Worm (Caenorhabditis elegans): ENCODE data around the gene str-19.

The str-19 gene

DNA sequence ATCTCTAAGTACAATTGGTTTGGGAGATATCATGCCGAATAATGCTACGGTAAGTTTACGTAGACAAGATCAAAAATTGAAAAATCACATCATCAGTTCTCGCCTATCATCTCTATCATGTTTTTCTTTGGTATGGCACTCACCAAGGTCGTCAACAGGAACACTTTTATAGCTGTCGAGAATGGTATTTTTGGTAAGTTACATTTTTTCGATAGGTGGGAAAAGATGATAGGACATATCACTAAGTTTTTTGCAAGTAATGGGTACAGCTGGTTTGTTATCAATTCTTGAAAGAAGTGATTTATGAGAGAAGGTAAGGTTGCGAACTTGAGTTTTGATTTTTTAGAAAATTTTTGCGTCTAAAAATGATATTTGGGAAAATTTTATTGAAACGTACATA, 36.3 kb downstream of the str-19 start:
- no peak for TF ChIP-seq ztf-11 (tag; optimal IDR thresholded peaks at IDR 0.05)
- no peak for TF ChIP-seq drap-1 (GFP tag; optimal IDR thresholded peaks at IDR 0.05)
- no peak for TF ChIP-seq sptf-1 (tag; optimal IDR thresholded peaks at IDR 0.05)
- TF ChIP-seq nhr-237 (tag; optimal IDR thresholded peaks at IDR 0.05), result no peak
- TF ChIP-seq ceh-43 (GFP tag; optimal IDR thresholded peaks at IDR 0.05), result no peak
- TF ChIP-seq elt-3 (tag; optimal IDR thresholded peaks at IDR 0.05), result no peak
- TF ChIP-seq zip-8 (tag; optimal IDR thresholded peaks at IDR 0.05), result no peak
- TF ChIP-seq snpc-4 (tag; optimal IDR thresholded peaks at IDR 0.05), result no peak
- TF ChIP-seq flh-1 (GFP tag; optimal IDR thresholded peaks at IDR 0.05), result no peak
- TF ChIP-seq mls-2 (tag; optimal IDR thresholded peaks at IDR 0.05), result no peak
- no peak for TF ChIP-seq elt-1 (tag; optimal IDR thresholded peaks at IDR 0.05; ENCODE audit: borderline replicate concordance, insufficient read depth)
- no peak for TF ChIP-seq bed-3 (GFP tag; optimal IDR thresholded peaks at IDR 0.05)

DNA sequence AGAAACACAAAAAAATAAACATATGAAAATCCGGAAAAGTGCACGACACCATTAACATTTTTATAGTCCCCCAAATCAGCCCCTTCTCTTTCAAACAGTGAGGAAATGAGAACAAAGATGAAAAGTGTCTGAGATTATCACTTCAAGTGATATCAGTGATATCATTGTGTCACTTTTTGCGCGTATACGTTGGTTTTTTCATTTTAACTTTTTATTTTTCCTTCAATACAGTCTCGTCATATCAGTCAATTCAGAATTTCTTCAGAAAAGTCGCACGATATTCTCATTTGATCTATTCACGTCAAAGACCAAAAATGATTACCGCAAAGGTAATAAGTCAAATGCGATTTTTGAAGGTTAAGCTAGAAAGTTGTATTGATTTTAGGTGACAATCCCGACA, 39.5 kb downstream of the str-19 start, which contains the start of gene twk-34:
Gene twk-34, plus strand, starts transcription at position 216 of the 400 bp plus-strand sequence.
- TF ChIP-seq mab-5 (tag; optimal IDR thresholded peaks at IDR 0.05), result no peak
- no peak for TF ChIP-seq elt-3 (tag; optimal IDR thresholded peaks at IDR 0.05)
- no peak for TF ChIP-seq sem-2 (GFP tag; optimal IDR thresholded peaks at IDR 0.05)
- TF ChIP-seq nhr-76 (tag; optimal IDR thresholded peaks at IDR 0.05), result no peak
- no peak for TF ChIP-seq drap-1 (GFP tag; optimal IDR thresholded peaks at IDR 0.05)
- no peak for TF ChIP-seq cnd-1 (tag; optimal IDR thresholded peaks at IDR 0.05)
- no peak for TF ChIP-seq blmp-1 (tag; optimal IDR thresholded peaks at IDR 0.05)
- no peak for TF ChIP-seq ceh-43 (GFP tag; optimal IDR thresholded peaks at IDR 0.05)
- no peak for TF ChIP-seq unc-62 (GFP tag; optimal IDR thresholded peaks at IDR 0.05)
- TF ChIP-seq ztf-11 (tag; optimal IDR thresholded peaks at IDR 0.05), result no peak
- TF ChIP-seq lin-13 (tag; optimal IDR thresholded peaks at IDR 0.05), result no peak
- no peak for TF ChIP-seq bed-3 (GFP tag; optimal IDR thresholded peaks at IDR 0.05)
- TF ChIP-seq unc-120 (tag; optimal IDR thresholded peaks at IDR 0.05; ENCODE audit: poor library complexity, severe bottlenecking), result no peak
- no peak for TF ChIP-seq tbx-8 (GFP tag; optimal IDR thresholded peaks at IDR 0.05)
- TF ChIP-seq zip-8 (tag; optimal IDR thresholded peaks at IDR 0.05), result no peak
- TF ChIP-seq unc-39 (tag; optimal IDR thresholded peaks at IDR 0.05), result no peak

DNA sequence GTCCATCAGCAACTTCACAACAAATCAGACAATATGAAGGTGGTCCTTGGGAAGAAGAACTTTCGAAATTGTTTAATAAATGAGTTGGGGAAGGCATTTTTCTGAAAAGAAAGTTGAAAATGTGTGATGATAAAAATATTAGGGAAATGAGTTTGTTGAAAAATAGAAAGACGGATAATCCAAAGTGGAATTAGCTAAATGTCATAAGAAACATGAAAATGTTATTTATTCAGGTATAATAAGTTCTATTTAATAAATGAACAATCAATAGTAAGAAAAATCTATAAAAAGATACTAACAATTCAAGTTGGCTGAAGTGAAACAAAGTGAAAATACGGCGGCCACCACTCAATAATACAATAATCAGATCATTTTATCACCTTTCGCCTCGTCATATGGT, 42.0 kb downstream of the str-19 start, which contains the start of gene nhr-53:
Gene nhr-53, minus strand, starts transcription at position 101 of the 400 bp plus-strand sequence.
- TF ChIP-seq elt-1 (tag; optimal IDR thresholded peaks at IDR 0.05; ENCODE audit: borderline replicate concordance, insufficient read depth) (no peak), ham-2 (GFP tag; optimal IDR thresholded peaks at IDR 0.05) (no peak), lsy-2 (tag; optimal IDR thresholded peaks at IDR 0.05) (no peak), lin-32 (GFP tag; optimal IDR thresholded peaks at IDR 0.05) (no peak), M03D4.4 (tag; optimal IDR thresholded peaks at IDR 0.05) (no peak), elt-3 (tag; optimal IDR thresholded peaks at IDR 0.05) (no peak), snpc-4 (tag; optimal IDR thresholded peaks at IDR 0.05) (no peak), drap-1 (GFP tag; optimal IDR thresholded peaks at IDR 0.05) (no peak), ztf-11 (tag; optimal IDR thresholded peaks at IDR 0.05) (no peak), unc-120 (tag; optimal IDR thresholded peaks at IDR 0.05; ENCODE audit: poor library complexity, severe bottlenecking) (no peak), unc-62 (GFP tag; optimal IDR thresholded peaks at IDR 0.05) (no peak), sem-2 (GFP tag; optimal IDR thresholded peaks at IDR 0.05) (no peak), bed-3 (GFP tag; optimal IDR thresholded peaks at IDR 0.05) (no peak), sptf-1 (tag; optimal IDR thresholded peaks at IDR 0.05) (no peak), mls-2 (tag; optimal IDR thresholded peaks at IDR 0.05) (no peak), ceh-43 (GFP tag; optimal IDR thresholded peaks at IDR 0.05) (no peak), tbx-8 (GFP tag; optimal IDR thresholded peaks at IDR 0.05) (no peak)

DNA sequence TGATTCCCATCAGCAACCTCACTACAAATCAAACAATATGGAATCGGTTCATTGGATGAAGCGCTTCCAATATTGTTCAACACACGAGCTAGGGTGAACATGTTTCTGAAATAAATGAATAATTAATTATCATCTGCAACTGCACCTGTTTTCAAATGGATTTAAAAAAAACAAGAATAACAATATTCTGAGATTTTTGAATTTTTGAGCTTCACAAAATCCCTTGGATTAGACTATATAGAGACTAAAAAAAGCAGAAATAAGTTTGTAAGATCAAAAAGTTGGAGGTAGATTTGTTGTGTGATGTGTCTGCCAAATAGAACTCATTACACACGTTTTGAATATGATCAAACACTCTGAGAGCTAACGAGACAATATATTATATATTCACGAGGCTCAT, 44.5 kb downstream of the str-19 start, which contains the start of gene nhr-199:
Gene nhr-199, minus strand, starts transcription at position 101 of the 400 bp plus-strand sequence.
- TF ChIP-seq tbx-8 (GFP tag; optimal IDR thresholded peaks at IDR 0.05) (no peak), sem-2 (GFP tag; optimal IDR thresholded peaks at IDR 0.05) (no peak), nhr-2 (tag; optimal IDR thresholded peaks at IDR 0.05) (no peak), flh-1 (GFP tag; optimal IDR thresholded peaks at IDR 0.05) (no peak), ceh-43 (GFP tag; optimal IDR thresholded peaks at IDR 0.05) (no peak), ceh-39 (tag; optimal IDR thresholded peaks at IDR 0.05) (no peak), lin-32 (GFP tag; optimal IDR thresholded peaks at IDR 0.05) (no peak), nhr-76 (tag; optimal IDR thresholded peaks at IDR 0.05) (no peak)

DNA sequence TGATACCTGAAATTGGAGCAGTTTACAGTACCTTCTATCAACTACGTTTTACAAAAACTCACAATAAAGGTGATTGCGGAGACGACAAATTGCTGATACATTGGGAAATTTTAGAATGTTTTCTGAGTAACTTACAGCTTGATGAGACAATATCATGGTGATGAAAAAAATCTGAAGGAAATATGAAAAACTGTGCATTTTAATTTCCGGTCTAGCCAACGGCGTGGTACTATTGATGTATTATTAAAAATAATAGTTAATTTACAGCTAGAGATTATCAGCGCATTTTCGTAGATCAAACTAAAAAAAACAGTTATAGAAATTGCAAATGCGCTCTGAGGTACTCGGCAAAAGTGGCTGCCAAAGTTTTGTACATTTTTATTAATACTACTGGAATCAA, 46.2 kb downstream of the str-19 start, which contains the start of gene srx-29:
Gene srx-29, minus strand, starts transcription at position 101 of the 400 bp plus-strand sequence.
- TF ChIP-seq zip-8 (tag; optimal IDR thresholded peaks at IDR 0.05), result no peak
- no peak for TF ChIP-seq ceh-43 (GFP tag; optimal IDR thresholded peaks at IDR 0.05)
- no peak for TF ChIP-seq flh-1 (GFP tag; optimal IDR thresholded peaks at IDR 0.05)
- no peak for TF ChIP-seq ztf-11 (tag; optimal IDR thresholded peaks at IDR 0.05)
- TF ChIP-seq mab-5 (tag; optimal IDR thresholded peaks at IDR 0.05), result no peak
- no peak for TF ChIP-seq nhr-237 (tag; optimal IDR thresholded peaks at IDR 0.05)
- no peak for TF ChIP-seq ces-1 (GFP tag; optimal IDR thresholded peaks at IDR 0.05)
- TF ChIP-seq lsy-2 (tag; optimal IDR thresholded peaks at IDR 0.05), result no peak
- TF ChIP-seq nhr-12 (tag; optimal IDR thresholded peaks at IDR 0.05), result no peak
- TF ChIP-seq bed-3 (GFP tag; optimal IDR thresholded peaks at IDR 0.05), result no peak
- no peak for TF ChIP-seq ham-2 (GFP tag; optimal IDR thresholded peaks at IDR 0.05)
- TF ChIP-seq lin-32 (GFP tag; optimal IDR thresholded peaks at IDR 0.05), result no peak
- no peak for TF ChIP-seq ceh-83 (GFP tag; optimal IDR thresholded peaks at IDR 0.05)
- no peak for TF ChIP-seq nhr-76 (tag; optimal IDR thresholded peaks at IDR 0.05)
- no peak for TF ChIP-seq blmp-1 (tag; optimal IDR thresholded peaks at IDR 0.05)
- TF ChIP-seq sptf-1 (tag; optimal IDR thresholded peaks at IDR 0.05), result no peak
- TF ChIP-seq mep-1 (tag; optimal IDR thresholded peaks at IDR 0.05), result no peak
- TF ChIP-seq elt-3 (tag; optimal IDR thresholded peaks at IDR 0.05), result no peak
- TF ChIP-seq mls-2 (tag; optimal IDR thresholded peaks at IDR 0.05), result no peak
- no peak for TF ChIP-seq ceh-39 (tag; optimal IDR thresholded peaks at IDR 0.05)

Data from whole organism, mixed stage, embryonic.